Fruit fly (Drosophila melanogaster) whole organism: Measurements from ENCODE around the gene Patsas.

Source experiments
- CG8478 ChIP-seq: fragments of >200 bp; optimal IDR thresholded peaks from 2 replicates; lab custom pipeline; 2018; ENCODE audit warnings: inconsistent platforms
- Dll ChIP-seq: fragments of >200 bp; optimal IDR thresholded peaks from 2 replicates; lab custom pipeline; 2017
- EcR ChIP-seq, 2 experiments: fragments of >200 bp; optimal IDR thresholded peaks; 2 replicates each; lab custom pipeline; 2017; ENCODE audit warnings: missing biosample characterization in 2 of 2, missing genetic modification characterization in 2 of 2, missing genetic modification reagents in 2 of 2
- pan ChIP-seq: fragments of >200 bp; optimal IDR thresholded peaks from 2 replicates; lab custom pipeline; 2017
- psq ChIP-seq: fragments of >200 bp; optimal IDR thresholded peaks from 2 replicates; lab custom pipeline; 2017
- usp ChIP-seq: fragments of >200 bp; optimal IDR thresholded peaks from 2 replicates; lab custom pipeline; 2017; ENCODE audit warnings: missing biosample characterization, missing genetic modification characterization, mixed read lengths

dm6 chr2L:12142439-12142838, 39.4 kb upstream of the Patsas start, which contains the start of gene CG31760:
- TF ChIP-seq CG8478 (lab: Kevin White, UChicago), result no peak
- TF ChIP-seq psq, result no peak
- TF ChIP-seq usp (GFP tag; lab: Kevin White, UChicago), result no peak
- TF ChIP-seq Dll (lab: Kevin White, UChicago), result no peak
- TF ChIP-seq pan, result no peak
- TF ChIP-seq EcR (GFP tag; optimal IDR thresholded peaks at IDR 0.05; lab: Kevin White, UChicago), result no peak
